Worm (Caenorhabditis elegans): ENCODE results near the gene hif-1.

ce11 chrV:20790616-20791015 lies 10.4 kb downstream of the hif-1 start:
- no peak for TF ChIP-seq med-1 (GFP tag; optimal IDR thresholded peaks at IDR 0.05; ENCODE audit: insufficient read depth)
- TF ChIP-seq ref-1 (GFP tag; conservative IDR thresholded peaks at IDR 0.05): no peak

Measured in whole organism, midembryonic.